Fruit fly (Drosophila melanogaster) whole organism, embryonic: Measurements from ENCODE around the gene mRpS31.

ENCODE experiments used
- ATbp ChIP-seq: fragments of 200-800 bp; sonication (Bioruptor generic); optimal IDR thresholded peaks from 2 replicates; lab custom pipeline; 2017; ENCODE audit warnings: missing biosample characterization, mild to moderate bottlenecking, missing genetic modification characterization, missing genetic modification reagents
- BtbVII ChIP-seq: fragments of 200-800 bp; sonication (Bioruptor generic); optimal IDR thresholded peaks from 3 replicates; lab custom pipeline; 2017; ENCODE audit warnings: missing biosample characterization, mild to moderate bottlenecking, missing genetic modification characterization
- Bteb2 ChIP-seq: fragments of 200-800 bp; sonication (Bioruptor generic); optimal IDR thresholded peaks from 2 replicates; lab custom pipeline; 2016; ENCODE audit warnings: missing biosample characterization, missing genetic modification characterization
- CG10543 ChIP-seq: fragments of 200-800 bp; sonication (Bioruptor generic); optimal IDR thresholded peaks from 3 replicates; lab custom pipeline; 2017; ENCODE audit warnings: missing biosample characterization, mild to moderate bottlenecking, missing genetic modification characterization, moderate library complexity
- CG10979 ChIP-seq: fragments of 200-800 bp; sonication (Bioruptor generic); optimal IDR thresholded peaks from 2 replicates; lab custom pipeline; 2018; ENCODE audit warnings: missing biosample characterization, mild to moderate bottlenecking, missing genetic modification characterization, moderate library complexity
- CG11247 ChIP-seq: fragments of 200-800 bp; sonication (Bioruptor generic); IDR thresholded peaks from 2 replicates; pipeline ENCODE4 v1.3.6; 2022; ENCODE audit warnings: missing biosample characterization, missing genetic modification characterization
- CG11560 ChIP-seq: fragments of 200-800 bp; sonication (Bioruptor generic); IDR thresholded peaks from 3 replicates; pipeline ENCODE4 v1.3.6; 2022; ENCODE audit warnings: missing biosample characterization, missing genetic modification characterization
- CG12299 ChIP-seq: fragments of 200-800 bp; sonication (Bioruptor generic); optimal IDR thresholded peaks from 2 replicates; lab custom pipeline; 2018; ENCODE audit warnings: missing biosample characterization, mild to moderate bottlenecking, missing genetic modification characterization
- CG13775 ChIP-seq: fragments of 200-800 bp; sonication (Bioruptor generic); optimal IDR thresholded peaks from 3 replicates; lab custom pipeline; 2017; ENCODE audit warnings: missing biosample characterization, mild to moderate bottlenecking, missing genetic modification characterization
- CG14050 ChIP-seq: fragments of 200-800 bp; sonication (Bioruptor generic); IDR thresholded peaks from 3 replicates; pipeline ENCODE4 v1.3.6; 2022; ENCODE audit warnings: missing biosample characterization, missing genetic modification characterization
- CG14710 ChIP-seq: fragments of 200-800 bp; sonication (Bioruptor generic); optimal IDR thresholded peaks from 3 replicates; lab custom pipeline; 2019; ENCODE audit warnings: missing biosample characterization, mild to moderate bottlenecking, missing genetic modification characterization, moderate library complexity
- CG14860 ChIP-seq: fragments of 200-800 bp; sonication (Bioruptor generic); IDR thresholded peaks from 3 replicates; pipeline ENCODE4 v1.3.6; 2022; ENCODE audit warnings: missing biosample characterization, missing genetic modification characterization; ENCODE audit not compliant: partially characterized antibody
- CG14965 ChIP-seq: fragments of 200-800 bp; sonication (Bioruptor generic); optimal IDR thresholded peaks from 2 replicates; lab custom pipeline; 2016; ENCODE audit warnings: missing biosample characterization, missing genetic modification characterization, borderline replicate concordance
- CG1529 ChIP-seq: fragments of 200-800 bp; sonication (Bioruptor generic); optimal IDR thresholded peaks from 3 replicates; lab custom pipeline; 2018; ENCODE audit warnings: missing biosample characterization, missing genetic modification characterization
- CG17328 ChIP-seq: fragments of 200-800 bp; sonication (Bioruptor generic); IDR thresholded peaks from 2 replicates; pipeline ENCODE4 v1.3.6; 2022; ENCODE audit warnings: missing biosample characterization, missing genetic modification characterization
- CG18599 ChIP-seq: fragments of 200-800 bp; sonication (Bioruptor generic); optimal IDR thresholded peaks from 3 replicates; lab custom pipeline; 2017; ENCODE audit warnings: missing biosample characterization, missing genetic modification characterization, mild to moderate bottlenecking, moderate library complexity, missing genetic modification reagents
- CG30020 ChIP-seq: fragments of 200-800 bp; optimal IDR thresholded peaks from 2 replicates; lab custom pipeline; 2019; ENCODE audit warnings: missing biosample characterization, mild to moderate bottlenecking, missing genetic modification characterization, moderate library complexity
- CG3407 ChIP-seq: fragments of 200-800 bp; sonication (Bioruptor generic); optimal IDR thresholded peaks from 2 replicates; lab custom pipeline; 2018; ENCODE audit warnings: missing biosample characterization, mild to moderate bottlenecking, missing genetic modification characterization
- CG4404 ChIP-seq: fragments of 200-800 bp; sonication (Bioruptor generic); IDR thresholded peaks from 2 replicates; pipeline ENCODE4 v1.3.6; 2022; ENCODE audit warnings: missing biosample characterization, missing genetic modification characterization
- CG7357 ChIP-seq: fragments of 200-800 bp; sonication (Bioruptor generic); IDR thresholded peaks from 3 replicates; pipeline ENCODE4 v1.3.6; 2022; ENCODE audit warnings: missing biosample characterization, missing genetic modification characterization
- CTCF ChIP-seq: fragments of 200-800 bp; sonication (Bioruptor generic); optimal IDR thresholded peaks from 2 replicates; lab custom pipeline; 2017; ENCODE audit warnings: missing biosample characterization, mild to moderate bottlenecking, missing genetic modification characterization, moderate library complexity
- Dek ChIP-seq: fragments of 200-800 bp; sonication (Bioruptor generic); optimal IDR thresholded peaks from 3 replicates; lab custom pipeline; 2019; ENCODE audit warnings: missing biosample characterization, mild to moderate bottlenecking, missing genetic modification characterization, moderate library complexity
- GATAe ChIP-seq: fragments of 200-800 bp; sonication (Bioruptor generic); conservative IDR thresholded peaks from 2 replicates; pipeline ENCODE4 v1.3.6; 2022; ENCODE audit warnings: missing biosample characterization, missing genetic modification characterization
- HHEX ChIP-seq: fragments of 200-800 bp; sonication (Bioruptor generic); optimal IDR thresholded peaks from 3 replicates; lab custom pipeline; 2017; ENCODE audit warnings: missing biosample characterization, mild to moderate bottlenecking, missing genetic modification characterization, missing genetic modification reagents
- HmgZ ChIP-seq: fragments of 200-800 bp; sonication (Bioruptor generic); optimal IDR thresholded peaks from 2 replicates; lab custom pipeline; 2018; ENCODE audit warnings: missing biosample characterization, mild to moderate bottlenecking, missing genetic modification characterization
- Lhr ChIP-seq: fragments of 200-800 bp; sonication (Bioruptor generic); optimal IDR thresholded peaks from 3 replicates; lab custom pipeline; 2017; ENCODE audit warnings: mild to moderate bottlenecking, missing biosample characterization, missing genetic modification reagents, missing genetic modification characterization
- Mrtf ChIP-seq: fragments of 200-800 bp; sonication (Bioruptor generic); IDR thresholded peaks from 3 replicates; pipeline ENCODE4 v1.3.6; 2022; ENCODE audit warnings: missing biosample characterization, missing genetic modification characterization
- NFAT ChIP-seq: fragments of 200-800 bp; sonication (Bioruptor generic); IDR thresholded peaks from 2 replicates; pipeline ENCODE4 v1.3.6; 2022; ENCODE audit warnings: missing biosample characterization, missing genetic modification characterization
- NK7.1 ChIP-seq: fragments of 200-800 bp; sonication (Bioruptor generic); optimal IDR thresholded peaks from 3 replicates; lab custom pipeline; 2016; ENCODE audit warnings: missing biosample characterization, missing genetic modification characterization
- Rfx ChIP-seq: fragments of 200-800 bp; sonication (Bioruptor generic); IDR thresholded peaks from 2 replicates; pipeline ENCODE4 v1.3.6; 2022; ENCODE audit warnings: missing biosample characterization, missing genetic modification characterization
- Scr ChIP-seq: fragments of 200-800 bp; sonication (Bioruptor generic); IDR thresholded peaks from 2 replicates; pipeline ENCODE4 v1.3.6; 2022; ENCODE audit warnings: missing biosample characterization, missing genetic modification characterization; ENCODE audit not compliant: partially characterized antibody
- Side ChIP-seq: fragments of 200-800 bp; sonication (Bioruptor generic); optimal IDR thresholded peaks from 2 replicates; lab custom pipeline; 2016; ENCODE audit warnings: missing biosample characterization, missing genetic modification characterization
- Sox100B ChIP-seq: fragments of 200-800 bp; sonication (Bioruptor generic); optimal IDR thresholded peaks from 3 replicates; lab custom pipeline; 2018; ENCODE audit warnings: missing biosample characterization, mild to moderate bottlenecking, missing genetic modification characterization
- Sry-β ChIP-seq: fragments of 200-800 bp; sonication (Bioruptor generic); optimal IDR thresholded peaks from 2 replicates; lab custom pipeline; 2018; ENCODE audit warnings: missing biosample characterization, mild to moderate bottlenecking, missing genetic modification characterization, moderate library complexity
- Tbp ChIP-seq: fragments of >200 bp; optimal IDR thresholded peaks from 2 replicates; lab custom pipeline; 2018; ENCODE audit warnings: missing biosample characterization, missing genetic modification characterization
- ab ChIP-seq: fragments of 200-800 bp; sonication (Bioruptor generic); optimal IDR thresholded peaks from 2 replicates; lab custom pipeline; 2016; ENCODE audit warnings: missing biosample characterization, missing genetic modification characterization
- ac ChIP-seq: fragments of 200-800 bp; sonication (Bioruptor generic); optimal IDR thresholded peaks from 3 replicates; lab custom pipeline; 2017; ENCODE audit warnings: missing biosample characterization, mild to moderate bottlenecking, missing genetic modification characterization
- ap ChIP-seq: fragments of 200-800 bp; sonication (Bioruptor generic); IDR thresholded peaks from 2 replicates; pipeline ENCODE4 v1.3.6; 2022; ENCODE audit warnings: missing biosample characterization, missing genetic modification characterization
- chn ChIP-seq: fragments of 200-800 bp; sonication (Bioruptor generic); optimal IDR thresholded peaks from 2 replicates; lab custom pipeline; 2016; ENCODE audit warnings: missing biosample characterization, missing genetic modification characterization
- esg ChIP-seq: fragments of 200-800 bp; sonication (Bioruptor generic); conservative IDR thresholded peaks from 2 replicates; pipeline ENCODE4 v1.3.6; 2022; ENCODE audit warnings: missing biosample characterization, missing genetic modification characterization
- fd64A ChIP-seq: fragments of 200-800 bp; sonication (Bioruptor generic); optimal IDR thresholded peaks from 3 replicates; lab custom pipeline; 2018; ENCODE audit warnings: missing biosample characterization, mild to moderate bottlenecking, missing genetic modification characterization
- gro ChIP-seq: fragments of 200-800 bp; sonication (Bioruptor generic); optimal IDR thresholded peaks from 2 replicates; lab custom pipeline; 2016; ENCODE audit warnings: missing biosample characterization, missing genetic modification characterization
- gsb-n ChIP-seq: fragments of 200-800 bp; sonication (Bioruptor generic); optimal IDR thresholded peaks from 3 replicates; lab custom pipeline; 2018; ENCODE audit warnings: missing biosample characterization, mild to moderate bottlenecking, missing genetic modification characterization
- knrl ChIP-seq: fragments of 200-800 bp; sonication (Bioruptor generic); IDR thresholded peaks from 3 replicates; pipeline ENCODE4 v1.3.6; 2022; ENCODE audit warnings: missing biosample characterization, missing genetic modification characterization; ENCODE audit not compliant: partially characterized antibody
- otp ChIP-seq: fragments of 200-800 bp; sonication (Bioruptor generic); IDR thresholded peaks from 3 replicates; pipeline ENCODE4, ENCODE4 v1.3.6; 2022; ENCODE audit warnings: missing biosample characterization, missing genetic modification characterization
- pan ChIP-seq, 4 experiments: fragments of >200 bp in 3 of 4; fragments of 200-800 bp in 1 of 4; sonication (Bioruptor generic) in 1 of 4; optimal IDR thresholded peaks in 3 of 4; IDR thresholded peaks in 1 of 4; 2 replicates each; pipeline versions ENCODE4 v1.3.6 to Lab custom; 2017 to 2022; ENCODE audit warnings: missing biosample characterization in 2 of 4, missing genetic modification characterization in 2 of 4, mixed read lengths in 1 of 4
- sr ChIP-seq: fragments of 200-800 bp; sonication (Bioruptor generic); IDR thresholded peaks from 3 replicates; pipeline ENCODE4 v1.3.6; 2022; ENCODE audit warnings: missing biosample characterization, missing genetic modification characterization
- twi ChIP-seq: fragments of 200-800 bp; optimal IDR thresholded peaks from 2 replicates; lab custom pipeline; 2019; ENCODE audit warnings: missing biosample characterization, mild to moderate bottlenecking, missing genetic modification characterization, moderate library complexity
- wdn ChIP-seq: fragments of 200-800 bp; sonication (Bioruptor generic); IDR thresholded peaks from 2 replicates; pipeline ENCODE4 v1.3.6; 2022; ENCODE audit warnings: missing biosample characterization, missing genetic modification characterization

mRpS31 gene

DNA sequence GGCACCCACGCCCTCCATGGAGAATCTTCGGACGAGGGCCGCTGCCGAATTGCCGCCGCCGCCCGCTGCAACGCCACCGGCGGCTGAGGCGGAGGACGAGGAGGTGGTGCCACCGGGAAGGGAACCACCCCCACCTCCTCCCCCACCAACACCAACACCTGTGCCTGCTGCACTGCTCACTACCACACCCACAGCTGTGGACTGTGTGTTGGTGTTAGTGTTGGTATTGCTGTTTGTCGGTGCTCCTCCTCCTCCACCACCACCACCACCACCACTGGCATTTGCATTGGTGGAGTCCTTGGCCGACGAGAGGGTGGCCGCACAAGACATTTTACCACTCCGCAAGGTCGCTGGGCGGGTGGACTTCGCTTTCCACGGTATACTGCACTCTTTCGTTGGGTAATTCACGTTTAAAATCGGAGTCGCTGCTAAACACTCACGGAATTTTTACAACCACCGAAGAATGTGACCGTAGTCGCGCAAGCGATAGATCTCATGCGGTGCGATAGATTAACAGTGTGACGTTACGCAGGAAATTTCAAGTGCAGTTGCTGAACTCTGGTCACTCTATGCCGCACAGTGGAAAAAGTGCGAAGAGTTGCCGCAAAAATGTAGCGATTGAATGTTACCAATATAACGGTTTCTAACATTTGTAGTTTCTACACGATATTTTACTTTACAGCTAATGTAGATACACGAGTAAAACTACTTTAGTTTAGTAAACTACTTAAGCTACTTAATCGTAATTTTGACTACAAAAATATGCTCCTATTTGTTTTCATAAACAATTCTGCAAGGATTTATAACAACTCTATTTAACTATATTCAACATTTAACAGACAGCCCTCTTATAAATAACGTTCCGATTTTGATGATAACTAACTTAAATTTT is 6.6 kb downstream of the mRpS31 start, which contains the start of gene mib1:
Gene mib1 (minus strand): TSS at position 494 of the 892 bp plus-strand sequence.
- TF ChIP-seq Rfx (GFP tag; lab: Robert Waterston, UW) (peak; percentile 78), CG18599 (peak; percentile 23), CG17328 (peak; percentile 56), NK7.1 (GFP tag; lab: Kevin White, UChicago) (no peak), Side (no peak), ATbp (GFP tag; lab: Kevin White, UChicago) (no peak), CG10979 (tag; lab: Kevin White, UChicago) (peak; percentile 19), CG14965 (GFP tag; lab: Kevin White, UChicago) (no peak), HHEX (peak; percentile 28), CG13775 (GFP tag; lab: Kevin White, UChicago) (no peak), HmgZ (tag; lab: Kevin White, UChicago) (peak; percentile 89), ac (GFP tag; lab: Kevin White, UChicago) (peak; percentile 4), CTCF (GFP tag; lab: Kevin White, UChicago) (peak; percentile 63), GATAe (GFP tag; lab: Robert Waterston, UW) (no peak), Scr (GFP tag; lab: Robert Waterston, UW) (peak; percentile 81), Dek (peak; percentile 62), gro (GFP tag; lab: Kevin White, UChicago) (peak; percentile 61), CG7357 (GFP tag; lab: Robert Waterston, UW) (no peak), CG4404 (GFP tag; lab: Robert Waterston, UW) (no peak), knrl (peak; percentile 89), CG3407 (GFP tag; lab: Kevin White, UChicago) (no peak), fd64A (GFP tag; lab: Kevin White, UChicago) (no peak), Sox100B (GFP tag; lab: Kevin White, UChicago) (no peak), twi (tag; lab: Kevin White, UChicago) (peak; percentile 19), pan (optimal IDR thresholded peaks at IDR 0.05; lab: Kevin White, UChicago) (no peak), pan (GFP tag; optimal IDR thresholded peaks at IDR 0.05 in 1 of 2, IDR thresholded peaks at IDR 0.05 in 1 of 2) (peak in 1 of 2 experiments; percentile 35), ab (no peak), Bteb2 (no peak), CG14050 (GFP tag; lab: Robert Waterston, UW) (no peak), wdn (GFP tag; lab: Robert Waterston, UW) (no peak), CG11247 (GFP tag; lab: Robert Waterston, UW) (no peak), esg (GFP tag; lab: Robert Waterston, UW) (no peak), CG1529 (GFP tag; lab: Kevin White, UChicago) (no peak), chn (GFP tag; lab: Kevin White, UChicago) (peak; percentile 30), Mrtf (no peak), sr (peak; percentile 62; the same call in 1 of the 3 replicates), otp (no peak), CG10543 (GFP tag; lab: Kevin White, UChicago) (peak; percentile 43), CG12299 (peak; percentile 47), CG11560 (tag; lab: Robert Waterston, UW) (no peak), Lhr (GFP tag; lab: Kevin White, UChicago) (peak; percentile 99), gsb-n (tag; lab: Kevin White, UChicago) (peak; percentile 55), ap (GFP tag; lab: Robert Waterston, UW) (no peak), NFAT (GFP tag; lab: Robert Waterston, UW) (peak; percentile 75), CG30020 (tag; lab: Kevin White, UChicago) (peak; percentile 38), BtbVII (GFP tag; lab: Kevin White, UChicago) (no peak), CG14710 (tag; lab: Kevin White, UChicago) (peak; percentile 91), Tbp (GFP tag; lab: Kevin White, UChicago) (no peak), Sry-β (GFP tag; lab: Kevin White, UChicago) (peak; percentile 58), CG14860 (GFP tag; lab: Robert Waterston, UW) (peak; percentile 71; the same call in 2 of the 3 replicates)
